Worm (Caenorhabditis elegans) whole organism, L4/young adult: ENCODE data around the gene aakb-1.

Source experiments
- W03F9.2 ChIP-seq: fragments of 150-350 bp; optimal IDR thresholded peaks from 2 replicates; lab custom pipeline; 2014; ENCODE audit warnings: missing biosample characterization, missing genetic modification characterization
- dao-5 ChIP-seq: sonication (generic microtip); optimal IDR thresholded peaks from 2 replicates; lab custom pipeline; 2016; ENCODE audit warnings: missing genotype, missing genetic modification characterization, moderate library complexity, missing compliant biosample characterization
- him-1 ChIP-seq: sonication (generic microtip); optimal IDR thresholded peaks from 2 replicates; lab custom pipeline; 2016; ENCODE audit warnings: missing genotype, missing genetic modification reagents, missing genetic modification characterization, missing compliant biosample characterization

The aakb-1 gene

ce11 chrX:13755469-13755868, at the start of gene aakb-1:
Gene aakb-1 (plus strand): TSS chrX:13755769.
- TF ChIP-seq W03F9.2 (tag; lab: Kevin White, UChicago) (no peak), dao-5 (tag; lab: Kevin White, UChicago) (no peak), him-1 (no peak)

DNA sequence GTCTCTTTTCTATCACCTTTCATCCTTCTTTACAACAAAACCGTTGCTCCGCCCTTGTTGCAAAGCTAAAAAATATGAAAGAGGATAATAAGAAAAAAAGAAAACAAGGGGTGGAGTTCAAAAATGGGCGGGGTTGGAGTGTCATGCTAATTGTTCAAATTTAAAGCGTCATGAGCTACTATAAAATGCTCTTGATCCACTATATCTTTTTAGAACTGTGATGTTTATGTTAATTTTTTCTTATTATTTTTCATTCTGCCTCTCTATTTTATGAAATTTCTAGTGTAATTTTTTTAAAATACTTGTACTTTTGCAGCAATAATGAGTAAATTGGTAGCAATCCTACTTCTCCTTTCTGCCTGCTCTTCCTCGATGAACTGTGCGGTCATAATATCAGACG, 49.0 kb upstream of the aakb-1 start, which contains the start of gene K02D3.1:
Gene K02D3.1 (plus strand): TSS at position 301 of the 400 bp plus-strand sequence.
- TF ChIP-seq him-1 = no peak
- no peak for TF ChIP-seq dao-5 (tag; lab: Kevin White, UChicago)
- no peak for TF ChIP-seq W03F9.2 (tag; lab: Kevin White, UChicago)

ce11 chrX:13709060-13709459, 46.5 kb upstream of the aakb-1 start:
- TF ChIP-seq W03F9.2 (tag; lab: Kevin White, UChicago) (no peak), dao-5 (tag; lab: Kevin White, UChicago) (no peak), him-1 (no peak)

ce11 chrX:13711909-13712308, 43.7 kb upstream of the aakb-1 start, which contains the start of gene K02D3.2:
Gene K02D3.2 (minus strand): TSS chrX:13712009.
- TF ChIP-seq dao-5 (tag; lab: Kevin White, UChicago) (no peak), him-1 (no peak), W03F9.2 (tag; lab: Kevin White, UChicago) (no peak)

ce11 chrX:13712992-13713391, 42.6 kb upstream of the aakb-1 start:
- TF ChIP-seq dao-5 (tag; lab: Kevin White, UChicago) (no peak), W03F9.2 (tag; lab: Kevin White, UChicago) (no peak), him-1 (no peak)

DNA sequence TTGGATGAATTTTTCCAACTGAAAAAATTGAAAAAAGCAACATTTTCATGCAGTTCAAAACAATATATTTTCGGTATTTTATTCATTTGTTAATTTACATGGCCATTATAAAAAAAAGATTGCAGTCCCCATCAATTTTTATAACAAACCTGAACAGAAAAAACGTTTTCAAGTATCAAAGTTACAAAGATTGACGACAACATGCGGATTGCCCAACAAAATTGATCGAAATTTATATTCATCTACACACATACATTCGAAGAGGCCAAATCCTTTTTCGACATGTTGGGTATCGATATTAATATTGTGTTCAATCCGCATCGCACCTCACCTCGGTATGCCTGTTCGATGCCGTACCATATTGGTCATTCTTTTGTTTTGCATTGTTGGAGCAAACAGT, 41.7 kb upstream of the aakb-1 start, which contains the start of gene K11E4.1:
Gene K11E4.1 (plus strand): TSS at position 301 of the 400 bp plus-strand sequence.
- TF ChIP-seq W03F9.2 (tag; lab: Kevin White, UChicago) (no peak), him-1 (no peak), dao-5 (tag; lab: Kevin White, UChicago) (no peak)

DNA sequence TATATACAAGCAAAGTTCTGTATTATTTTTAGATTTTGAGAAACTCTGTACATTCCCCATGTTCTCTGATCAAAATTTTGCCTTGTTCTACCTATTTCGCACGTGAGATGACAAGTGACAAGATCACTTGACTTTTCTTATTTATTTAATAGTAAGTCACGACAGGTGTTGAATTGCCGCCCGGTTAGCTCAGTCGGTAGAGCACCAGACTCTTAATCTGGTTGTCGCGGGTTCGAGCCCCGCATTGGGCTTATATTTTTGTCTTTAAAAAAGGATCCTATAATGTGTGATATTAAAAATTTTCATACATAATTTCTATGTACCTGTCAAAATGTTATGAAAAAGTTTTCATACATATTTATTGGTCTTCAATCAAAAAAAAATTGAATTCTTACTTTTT, 40.9 kb upstream of the aakb-1 start:
- TF ChIP-seq dao-5 (tag; lab: Kevin White, UChicago) (peak; percentile 62), him-1 (no peak)

ce11 chrX:13716313-13716712, 39.3 kb upstream of the aakb-1 start:
- TF ChIP-seq dao-5 (tag; lab: Kevin White, UChicago) = no peak
- TF ChIP-seq W03F9.2 (tag; lab: Kevin White, UChicago) = no peak

- TF ChIP-seq dao-5 (tag; lab: Kevin White, UChicago) = no peak
- TF ChIP-seq him-1 = no peak
- TF ChIP-seq W03F9.2 (tag; lab: Kevin White, UChicago) = no peak
These were observed 38.4 kb upstream of the aakb-1 start, which contains the start of gene shc-3 for ce11 chrX:13717053-13717671. Gene shc-3 (plus strand): TSS chrX:13717536.

DNA sequence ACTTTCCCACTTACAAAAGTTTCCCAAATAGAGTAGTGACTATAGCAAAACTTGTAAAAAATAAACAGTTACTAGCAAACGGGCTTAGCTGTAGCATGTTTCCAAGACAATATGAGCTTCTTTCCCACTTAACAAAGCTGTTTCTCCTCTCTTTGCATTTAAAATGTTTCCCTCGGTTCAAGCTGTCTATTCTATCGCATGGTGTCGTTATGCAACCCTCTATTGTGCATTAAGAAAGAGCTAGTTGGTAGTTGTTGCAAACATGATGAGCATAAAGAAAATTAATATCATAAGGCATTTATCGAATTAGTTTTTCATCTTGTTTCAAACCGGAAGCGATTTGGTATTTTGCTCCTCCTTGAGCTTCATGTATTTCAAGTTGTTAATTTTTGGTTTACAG, 32.7 kb upstream of the aakb-1 start, which contains the start of gene poml-1:
Gene poml-1 (minus strand): TSS at position 101 of the 400 bp plus-strand sequence.
- no peak for TF ChIP-seq him-1
- no peak for TF ChIP-seq W03F9.2 (tag; lab: Kevin White, UChicago)
- no peak for TF ChIP-seq dao-5 (tag; lab: Kevin White, UChicago)

- TF ChIP-seq W03F9.2 (tag; lab: Kevin White, UChicago) (no peak), dao-5 (tag; lab: Kevin White, UChicago) (no peak), him-1 (no peak)
These were observed 31.2 kb upstream of the aakb-1 start, which contains the start of gene K11E4.6 for ce11 chrX:13724364-13724763. Gene K11E4.6 (plus strand): TSS chrX:13724664.

DNA sequence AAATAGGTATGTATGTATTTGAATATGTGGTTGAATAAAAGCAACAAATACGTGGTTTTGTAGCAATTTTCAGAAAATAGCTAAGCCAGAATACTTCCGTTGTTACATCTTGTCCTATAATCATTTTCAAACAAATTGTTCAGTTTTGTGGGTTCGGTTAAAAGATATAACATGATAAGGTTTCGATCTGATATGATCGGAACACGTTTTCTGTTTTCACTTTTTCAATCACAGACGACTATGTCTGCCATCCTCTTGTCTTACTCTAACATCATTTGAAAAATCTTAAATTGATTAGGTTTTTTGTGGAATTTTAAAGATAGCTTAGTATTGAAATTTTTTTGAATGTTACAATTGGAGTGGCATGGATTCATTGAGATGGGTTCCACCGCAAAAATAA, 29.3 kb upstream of the aakb-1 start:
- TF ChIP-seq him-1 (no peak), W03F9.2 (tag; lab: Kevin White, UChicago) (no peak), dao-5 (tag; lab: Kevin White, UChicago) (no peak)

DNA sequence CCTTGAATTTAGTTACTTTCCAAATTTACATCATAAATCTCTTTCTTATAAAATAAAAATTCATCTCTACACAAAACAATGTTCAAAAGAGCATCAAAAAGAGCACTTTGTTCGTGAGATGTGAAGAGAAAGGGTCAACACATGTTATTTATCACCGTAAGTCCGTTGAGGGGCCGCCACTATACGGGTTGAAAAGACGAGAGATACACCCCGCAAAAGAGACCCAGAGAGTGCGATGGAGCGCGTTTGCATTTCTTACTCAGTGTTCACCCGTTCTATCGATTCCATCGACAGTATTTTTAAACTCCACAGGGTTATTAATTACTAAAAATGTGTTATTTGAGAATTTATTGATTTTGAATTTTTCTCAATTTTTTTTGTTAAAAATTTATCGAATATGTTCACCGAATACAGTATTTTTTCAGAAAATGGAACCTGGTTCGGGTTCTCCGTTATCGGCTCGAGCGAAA, 28.7 kb upstream of the aakb-1 start, which contains the start of gene pix-1:
Gene pix-1 (plus strand): TSS at position 420 of the 470 bp plus-strand sequence.
- TF ChIP-seq dao-5 (tag; lab: Kevin White, UChicago) (no peak), him-1 (peak; percentile 20)

ce11 chrX:13728991-13729390, 26.6 kb upstream of the aakb-1 start:
- no peak for TF ChIP-seq him-1
- TF ChIP-seq W03F9.2 (tag; lab: Kevin White, UChicago) = no peak
- no peak for TF ChIP-seq dao-5 (tag; lab: Kevin White, UChicago)

ce11 chrX:13729724-13730123, 25.8 kb upstream of the aakb-1 start:
- no peak for TF ChIP-seq dao-5 (tag; lab: Kevin White, UChicago)
- TF ChIP-seq him-1 = no peak
- no peak for TF ChIP-seq W03F9.2 (tag; lab: Kevin White, UChicago)
